Worm (Caenorhabditis elegans) whole organism, L3 larva: ENCODE data around the gene vps-18.

Source experiments
- R02D3.7 ChIP-seq: fragments of 150-350 bp; optimal IDR thresholded peaks from 2 replicates; lab custom pipeline; 2014; ENCODE audit warnings: missing biosample characterization, missing genetic modification characterization
- ZK546.5 ChIP-seq: sonication (generic microtip); optimal IDR thresholded peaks from 2 replicates; lab custom pipeline; 2017; ENCODE audit warnings: missing biosample characterization, missing genetic modification characterization
- aly-2 ChIP-seq: fragments of 150-350 bp; optimal IDR thresholded peaks from 2 replicates; lab custom pipeline; 2014; ENCODE audit warnings: missing biosample characterization, missing genetic modification characterization
- ama-1 ChIP-seq: fragments of 150-350 bp; optimal IDR thresholded peaks from 2 replicates; lab custom pipeline; 2018
- ceh-16 ChIP-seq: sonication (generic microtip); optimal IDR thresholded peaks from 2 replicates; lab custom pipeline; 2017; ENCODE audit warnings: missing biosample characterization, missing genetic modification characterization
- ceh-28 ChIP-seq: fragments of 150-350 bp; optimal IDR thresholded peaks from 2 replicates; lab custom pipeline; 2014; ENCODE audit warnings: missing biosample characterization, missing genetic modification reagents, missing genetic modification characterization
- ceh-9 ChIP-seq: sonication (generic microtip); optimal IDR thresholded peaks from 2 replicates; lab custom pipeline; 2018; ENCODE audit warnings: missing biosample characterization, missing genetic modification characterization
- egl-27 ChIP-seq: sonication (generic microtip); optimal IDR thresholded peaks from 4 replicates; lab custom pipeline; 2017; ENCODE audit warnings: missing biosample characterization, missing genetic modification reagents, missing genetic modification characterization
- egl-5 ChIP-seq: fragments of 150-350 bp; optimal IDR thresholded peaks from 2 replicates; lab custom pipeline; 2017; ENCODE audit warnings: missing biosample characterization, missing genetic modification reagents, missing genetic modification characterization, inconsistent platforms
- elt-2 ChIP-seq: sonication (generic microtip); optimal IDR thresholded peaks from 2 replicates; lab custom pipeline; 2016; ENCODE audit warnings: missing genetic modification reagents, mild to moderate bottlenecking, missing genetic modification characterization, missing compliant biosample characterization
- fkh-10 ChIP-seq: sonication (generic microtip); optimal IDR thresholded peaks from 2 replicates; lab custom pipeline; 2017; ENCODE audit warnings: missing biosample characterization, missing genetic modification reagents, missing genetic modification characterization
- fkh-2 ChIP-seq: fragments of 150-350 bp; optimal IDR thresholded peaks from 2 replicates; lab custom pipeline; 2014; ENCODE audit warnings: missing biosample characterization, missing genetic modification reagents, missing genetic modification characterization
- hmg-11 ChIP-seq: sonication (generic microtip); optimal IDR thresholded peaks from 2 replicates; lab custom pipeline; 2016; ENCODE audit warnings: missing genetic modification characterization, missing compliant biosample characterization
- jun-1 ChIP-seq: fragments of 150-350 bp; optimal IDR thresholded peaks from 2 replicates; lab custom pipeline; 2014; ENCODE audit warnings: missing biosample characterization, missing genetic modification reagents, missing genetic modification characterization
- lin-15B ChIP-seq: fragments of 150-350 bp; optimal IDR thresholded peaks from 2 replicates; lab custom pipeline; 2014; ENCODE audit warnings: missing biosample characterization, missing genetic modification characterization
- lin-39 ChIP-seq: fragments of 150-350 bp; optimal IDR thresholded peaks from 2 replicates; lab custom pipeline; 2018; ENCODE audit warnings: missing biosample characterization, missing genetic modification reagents, missing genetic modification characterization
- lsy-12 ChIP-seq: sonication (generic microtip); optimal IDR thresholded peaks from 2 replicates; lab custom pipeline; 2016; ENCODE audit warnings: mild to moderate bottlenecking, missing genetic modification characterization, missing compliant biosample characterization
- mdl-1 ChIP-seq: fragments of 150-350 bp; optimal IDR thresholded peaks from 2 replicates; lab custom pipeline; 2014; ENCODE audit warnings: missing biosample characterization, missing genetic modification characterization
- mml-1 ChIP-seq: fragments of 150-350 bp; sonication (generic microtip); optimal IDR thresholded peaks from 3 replicates; lab custom pipeline; 2014; ENCODE audit warnings: missing biosample characterization, missing genetic modification characterization
- nfya-1 ChIP-seq: sonication (generic microtip); optimal IDR thresholded peaks from 2 replicates; lab custom pipeline; 2017; ENCODE audit warnings: missing genetic modification characterization, mild to moderate bottlenecking, missing compliant biosample characterization, antibody characterized with exemption, moderate library complexity; ENCODE audit not compliant: insufficient read depth
- nhr-11 ChIP-seq: fragments of 150-350 bp; optimal IDR thresholded peaks from 2 replicates; lab custom pipeline; 2014; ENCODE audit warnings: missing biosample characterization, missing genetic modification characterization
- nhr-23 ChIP-seq: fragments of 150-350 bp; optimal IDR thresholded peaks from 2 replicates; lab custom pipeline; 2014; ENCODE audit warnings: missing biosample characterization, missing genetic modification reagents, missing genetic modification characterization
- nhr-237 ChIP-seq: fragments of 150-350 bp; optimal IDR thresholded peaks from 2 replicates; lab custom pipeline; 2014; ENCODE audit warnings: missing biosample characterization, missing genetic modification characterization
- nhr-25 ChIP-seq: sonication (generic microtip); optimal IDR thresholded peaks from 2 replicates; lab custom pipeline; 2017; ENCODE audit warnings: missing biosample characterization, missing genetic modification characterization
- nhr-43 ChIP-seq: sonication (generic microtip); optimal IDR thresholded peaks from 2 replicates; lab custom pipeline; 2016; ENCODE audit warnings: mild to moderate bottlenecking, missing genetic modification characterization, missing compliant biosample characterization; ENCODE audit not compliant: poor library complexity, severe bottlenecking
- nhr-77 ChIP-seq: fragments of 150-350 bp; optimal IDR thresholded peaks from 2 replicates; lab custom pipeline; 2014; ENCODE audit warnings: missing biosample characterization, missing genetic modification characterization
- pha-4 ChIP-seq: fragments of 150-350 bp; optimal IDR thresholded peaks from 2 replicates; lab custom pipeline; 2014; ENCODE audit warnings: missing biosample characterization, missing genetic modification reagents, missing genetic modification characterization
- sea-2 ChIP-seq: fragments of 150-350 bp; sonication (generic microtip); optimal IDR thresholded peaks from 4 replicates; lab custom pipeline; 2014; ENCODE audit warnings: missing biosample characterization, missing genetic modification reagents, missing genetic modification characterization
- skn-1 ChIP-seq: fragments of 150-350 bp; optimal IDR thresholded peaks from 2 replicates; lab custom pipeline; 2014; ENCODE audit warnings: missing biosample characterization, missing genetic modification characterization
- tbx-2 ChIP-seq: sonication (generic microtip); optimal IDR thresholded peaks from 2 replicates; lab custom pipeline; 2016; ENCODE audit warnings: mild to moderate bottlenecking, missing genetic modification characterization, missing compliant biosample characterization
- unc-62 ChIP-seq: fragments of 150-350 bp; sonication (generic microtip); optimal IDR thresholded peaks from 4 replicates; lab custom pipeline; 2014; ENCODE audit warnings: missing biosample characterization, missing genetic modification reagents, missing genetic modification characterization
- zag-1 ChIP-seq: fragments of 150-350 bp; optimal IDR thresholded peaks from 2 replicates; lab custom pipeline; 2014; ENCODE audit warnings: missing biosample characterization, missing genetic modification characterization
- ztf-11 ChIP-seq: fragments of 150-350 bp; optimal IDR thresholded peaks from 2 replicates; lab custom pipeline; 2014; ENCODE audit warnings: missing biosample characterization, missing genetic modification characterization
- ztf-4 ChIP-seq: fragments of 150-350 bp; optimal IDR thresholded peaks from 2 replicates; lab custom pipeline; 2014; ENCODE audit warnings: missing biosample characterization, missing genetic modification characterization

Gene vps-18

ce11 chrII:4453453-4453852 is 7.5 kb upstream of the vps-18 start:
- TF ChIP-seq nfya-1 (tag; lab: Kevin White, UChicago) (peak; percentile 34), lin-15B (peak; percentile 53), ceh-9 (no peak), lin-39 (peak; percentile 45), egl-27 (tag; lab: Kevin White, UChicago) (no peak), hmg-11 (tag; lab: Kevin White, UChicago) (peak; percentile 7)

- TF ChIP-seq zag-1 (no peak), fkh-2 (tag; lab: Kevin White, UChicago) (no peak), nhr-237 (tag; lab: Kevin White, UChicago) (no peak), ceh-16 (tag; lab: Kevin White, UChicago) (no peak), hmg-11 (tag; lab: Kevin White, UChicago) (no peak), ztf-4 (tag; lab: Kevin White, UChicago) (no peak), ama-1 (lab: Kevin White, UChicago) (no peak), nhr-11 (tag; lab: Kevin White, UChicago) (no peak), mdl-1 (tag; lab: Kevin White, UChicago) (no peak), ztf-11 (tag; lab: Kevin White, UChicago) (no peak), pha-4 (tag; lab: Kevin White, UChicago) (no peak), unc-62 (GFP tag; lab: Kevin White, UChicago) (no peak), sea-2 (GFP tag; lab: Kevin White, UChicago) (no peak), nfya-1 (tag; lab: Kevin White, UChicago) (no peak), ZK546.5 (tag; lab: Kevin White, UChicago) (no peak), nhr-23 (tag; lab: Kevin White, UChicago) (no peak), lin-15B (no peak), tbx-2 (tag; lab: Kevin White, UChicago) (no peak)
These were observed 6.1 kb upstream of the vps-18 start for ce11 chrII:4454823-4455222.

- TF ChIP-seq lin-39 (peak; percentile 70), hmg-11 (tag; lab: Kevin White, UChicago) (peak; percentile 87), nfya-1 (tag; lab: Kevin White, UChicago) (peak; percentile 65), egl-5 (tag; lab: Kevin White, UChicago) (no peak)
These were observed 4.9 kb upstream of the vps-18 start for ce11 chrII:4456024-4456423.

- TF ChIP-seq mml-1 (tag; lab: Kevin White, UChicago): no peak
- no peak for TF ChIP-seq egl-27 (tag; lab: Kevin White, UChicago)
These were observed 633 bp upstream of the vps-18 start for ce11 chrII:4460297-4460696.

ce11 chrII:4462842-4463241 is 1.9 kb downstream of the vps-18 start:
- TF ChIP-seq jun-1 (tag; lab: Kevin White, UChicago): no peak
- TF ChIP-seq sea-2 (GFP tag; lab: Kevin White, UChicago): no peak
- no peak for TF ChIP-seq nhr-43 (tag; lab: Kevin White, UChicago)
- no peak for TF ChIP-seq fkh-10
- no peak for TF ChIP-seq nhr-11 (tag; lab: Kevin White, UChicago)
- no peak for TF ChIP-seq nfya-1 (tag; lab: Kevin White, UChicago)
- TF ChIP-seq elt-2 (tag; lab: Kevin White, UChicago): no peak
- no peak for TF ChIP-seq tbx-2 (tag; lab: Kevin White, UChicago)
- no peak for TF ChIP-seq ceh-16 (tag; lab: Kevin White, UChicago)
- TF ChIP-seq aly-2 (tag; lab: Kevin White, UChicago): no peak
- no peak for TF ChIP-seq hmg-11 (tag; lab: Kevin White, UChicago)
- no peak for TF ChIP-seq nhr-25 (tag; lab: Kevin White, UChicago)
- no peak for TF ChIP-seq lsy-12
- no peak for TF ChIP-seq ceh-28 (tag; lab: Kevin White, UChicago)
- no peak for TF ChIP-seq nhr-77 (tag; lab: Kevin White, UChicago)
- TF ChIP-seq R02D3.7 (tag; lab: Kevin White, UChicago): no peak
- no peak for TF ChIP-seq skn-1 (tag; lab: Kevin White, UChicago)
- TF ChIP-seq, all 47 proteins: peak for 0
